Fruit fly (Drosophila melanogaster) whole organism, embryonic: ENCODE results near the gene Sidpn.
A peak's percentile ranks its signal among the peaks of the same experiment; 100 is the strongest.

Experiments used
- Adf1 ChIP-seq: fragments of 200-800 bp; sonication (Bioruptor generic); IDR thresholded peaks from 2 replicates; pipeline ENCODE4 v1.3.6; 2022; ENCODE audit warnings: missing biosample characterization, missing genetic modification characterization
- CG11696 ChIP-seq: fragments of 200-800 bp; sonication (Bioruptor generic); IDR thresholded peaks from 2 replicates; pipeline ENCODE4 v1.3.6; 2022; ENCODE audit warnings: missing biosample characterization, missing genetic modification characterization
- CG12155 ChIP-seq: fragments of 200-800 bp; sonication (Bioruptor generic); optimal IDR thresholded peaks from 3 replicates; lab custom pipeline; 2016; ENCODE audit warnings: missing biosample characterization, missing genetic modification characterization
- CG12236 ChIP-seq: fragments of 200-800 bp; sonication (Bioruptor generic); optimal IDR thresholded peaks from 2 replicates; lab custom pipeline; 2016; ENCODE audit warnings: missing biosample characterization, missing genetic modification characterization
- CG13296 ChIP-seq: fragments of 200-800 bp; sonication (Bioruptor generic); optimal IDR thresholded peaks from 3 replicates; lab custom pipeline; 2018; ENCODE audit warnings: missing biosample characterization, mild to moderate bottlenecking, missing genetic modification characterization
- CG13624 ChIP-seq: fragments of 200-800 bp; sonication (Bioruptor generic); optimal IDR thresholded peaks from 2 replicates; lab custom pipeline; 2016; ENCODE audit warnings: missing biosample characterization, missing genetic modification characterization
- CG16779 ChIP-seq: fragments of 200-800 bp; sonication (Bioruptor generic); IDR thresholded peaks from 2 replicates; pipeline ENCODE4 v1.3.6; 2022; ENCODE audit warnings: missing biosample characterization, missing genetic modification characterization
- CG1832 ChIP-seq: fragments of 200-800 bp; sonication (Bioruptor generic); optimal IDR thresholded peaks from 2 replicates; lab custom pipeline; 2017; ENCODE audit warnings: missing biosample characterization, mild to moderate bottlenecking, missing genetic modification characterization, inconsistent platforms
- CG18764 ChIP-seq: fragments of 200-800 bp; sonication (Bioruptor generic); optimal IDR thresholded peaks from 3 replicates; lab custom pipeline; 2016; ENCODE audit warnings: missing biosample characterization, missing genetic modification characterization
- CG32772 ChIP-seq: fragments of 200-800 bp; sonication (Bioruptor generic); IDR thresholded peaks from 2 replicates; pipeline ENCODE4 v1.3.6; 2022; ENCODE audit warnings: missing biosample characterization, missing genetic modification characterization
- CG3281 ChIP-seq: fragments of 200-800 bp; sonication (Bioruptor generic); optimal IDR thresholded peaks from 3 replicates; lab custom pipeline; 2017; ENCODE audit warnings: missing biosample characterization, mild to moderate bottlenecking, missing genetic modification characterization
- CG42726 ChIP-seq: fragments of 200-800 bp; sonication (Bioruptor generic); IDR thresholded peaks from 2 replicates; pipeline ENCODE4 v1.3.6; 2022; ENCODE audit warnings: missing biosample characterization, missing genetic modification characterization; ENCODE audit not compliant: partially characterized antibody
- CG4404 ChIP-seq: fragments of 200-800 bp; sonication (Bioruptor generic); IDR thresholded peaks from 2 replicates; pipeline ENCODE4 v1.3.6; 2022; ENCODE audit warnings: missing biosample characterization, missing genetic modification characterization
- CG6272 ChIP-seq: fragments of 200-800 bp; sonication (Bioruptor generic); IDR thresholded peaks from 2 replicates; pipeline ENCODE4 v1.3.6; 2022; ENCODE audit warnings: missing biosample characterization, missing genetic modification characterization
- D ChIP-seq, 2 experiments: fragments of 200-800 bp in 1 of 2; fragments of >200 bp in 1 of 2; sonication (Bioruptor generic) in 1 of 2; optimal IDR thresholded peaks; 2 replicates in 1 of 2; 3 replicates in 1 of 2; lab custom pipeline; 2017; ENCODE audit warnings: mild to moderate bottlenecking in 1 of 2, missing biosample characterization in 1 of 2, missing genetic modification characterization in 1 of 2, missing genetic modification reagents in 1 of 2
- D19A ChIP-seq: fragments of 200-800 bp; optimal IDR thresholded peaks from 3 replicates; lab custom pipeline; 2019; ENCODE audit warnings: missing biosample characterization, mild to moderate bottlenecking, missing genetic modification characterization, moderate library complexity
- D19B ChIP-seq: fragments of 200-800 bp; sonication (Bioruptor generic); optimal IDR thresholded peaks from 2 replicates; lab custom pipeline; 2017; ENCODE audit warnings: missing biosample characterization, mild to moderate bottlenecking, missing genetic modification characterization
- Hmx ChIP-seq: fragments of 200-800 bp; sonication (Bioruptor generic); optimal IDR thresholded peaks from 2 replicates; lab custom pipeline; 2016; ENCODE audit warnings: missing biosample characterization, missing genetic modification characterization
- Hr3 ChIP-seq: fragments of 200-800 bp; sonication (Bioruptor generic); optimal IDR thresholded peaks from 3 replicates; lab custom pipeline; 2016; ENCODE audit warnings: missing biosample characterization, missing genetic modification characterization
- Lim3 ChIP-seq: fragments of 200-800 bp; sonication (Bioruptor generic); IDR thresholded peaks from 2 replicates; pipeline ENCODE4 v1.3.6; 2022; ENCODE audit warnings: missing biosample characterization, missing genetic modification characterization
- Myb ChIP-seq: fragments of 200-800 bp; sonication (Bioruptor generic); optimal IDR thresholded peaks from 2 replicates; lab custom pipeline; 2016; ENCODE audit warnings: missing biosample characterization, missing genetic modification characterization
- Pdp1 ChIP-seq, 2 experiments: fragments of 200-800 bp; sonication (Bioruptor generic); optimal IDR thresholded peaks; 3 replicates each; lab custom pipeline; 2016; ENCODE audit warnings: missing biosample characterization in 2 of 2, missing genetic modification characterization in 2 of 2, mild to moderate bottlenecking in 1 of 2, moderate library complexity in 1 of 2
- ase ChIP-seq: fragments of 200-800 bp; sonication (Bioruptor generic); IDR thresholded peaks from 3 replicates; pipeline ENCODE4 v1.3.6; 2022; ENCODE audit warnings: missing biosample characterization, missing genetic modification characterization
- ato ChIP-seq: fragments of 200-800 bp; sonication (Bioruptor generic); IDR thresholded peaks from 2 replicates; pipeline ENCODE4 v1.3.6; 2022; ENCODE audit warnings: missing biosample characterization, missing genetic modification characterization; ENCODE audit not compliant: partially characterized antibody
- da ChIP-seq: fragments of 200-800 bp; sonication (Bioruptor generic); optimal IDR thresholded peaks from 2 replicates; lab custom pipeline; 2016; ENCODE audit warnings: missing biosample characterization, missing genetic modification characterization
- esg ChIP-seq: fragments of 200-800 bp; sonication (Bioruptor generic); conservative IDR thresholded peaks from 2 replicates; pipeline ENCODE4 v1.3.6; 2022; ENCODE audit warnings: missing biosample characterization, missing genetic modification characterization
- fd64A ChIP-seq: fragments of 200-800 bp; sonication (Bioruptor generic); optimal IDR thresholded peaks from 3 replicates; lab custom pipeline; 2018; ENCODE audit warnings: missing biosample characterization, mild to moderate bottlenecking, missing genetic modification characterization
- gsb ChIP-seq: fragments of 200-800 bp; sonication (Bioruptor generic); IDR thresholded peaks from 2 replicates; pipeline ENCODE4 v1.3.6; 2022; ENCODE audit warnings: missing biosample characterization, missing genetic modification characterization
- ken ChIP-seq: fragments of 200-800 bp; sonication (Bioruptor generic); IDR thresholded peaks from 3 replicates; pipeline ENCODE4 v1.3.6; 2022; ENCODE audit warnings: missing biosample characterization, missing genetic modification characterization
- klu ChIP-seq: fragments of 200-800 bp; sonication (Bioruptor generic); IDR thresholded peaks from 2 replicates; pipeline ENCODE4 v1.3.6; 2022; ENCODE audit warnings: missing biosample characterization, missing genetic modification characterization
- lola ChIP-seq, 3 experiments: fragments of >200 bp in 2 of 3; fragments of 200-800 bp in 1 of 3; sonication (Bioruptor generic) in 1 of 3; optimal IDR thresholded peaks; 2 replicates each; lab custom pipeline; 2017 to 2019; ENCODE audit warnings: missing biosample characterization in 3 of 3, missing genetic modification characterization in 3 of 3, mild to moderate bottlenecking in 1 of 3, moderate library complexity in 1 of 3
- p53 ChIP-seq: fragments of 200-800 bp; sonication (Bioruptor generic); optimal IDR thresholded peaks from 2 replicates; lab custom pipeline; 2016; ENCODE audit warnings: missing biosample characterization, missing genetic modification characterization
- pb ChIP-seq: fragments of 200-800 bp; sonication (Bioruptor generic); optimal IDR thresholded peaks from 3 replicates; lab custom pipeline; 2016; ENCODE audit warnings: missing biosample characterization, missing genetic modification characterization
- prd ChIP-seq, 3 experiments: fragments of >200 bp in 2 of 3; fragments of 200-800 bp in 1 of 3; sonication (Bioruptor generic) in 1 of 3; optimal IDR thresholded peaks in 2 of 3; IDR thresholded peaks in 1 of 3; 2 replicates in 2 of 3; 3 replicates in 1 of 3; pipeline versions ENCODE4 v1.3.6 to Lab custom; 2017 to 2022; ENCODE audit warnings: missing biosample characterization in 1 of 3, missing genetic modification characterization in 1 of 3
- sc ChIP-seq, 3 experiments: fragments of >200 bp in 2 of 3; fragments of 200-800 bp in 1 of 3; sonication (Bioruptor generic) in 1 of 3; optimal IDR thresholded peaks; 2 replicates in 2 of 3; 3 replicates in 1 of 3; lab custom pipeline; 2017; ENCODE audit warnings: mild to moderate bottlenecking in 1 of 3, missing biosample characterization in 1 of 3, missing genetic modification characterization in 1 of 3, missing genetic modification reagents in 1 of 3
- seq ChIP-seq: fragments of 200-800 bp; sonication (Bioruptor generic); IDR thresholded peaks from 2 replicates; pipeline ENCODE4 v1.3.6; 2022; ENCODE audit warnings: missing biosample characterization, missing genetic modification characterization
- wor ChIP-seq: fragments of 200-800 bp; sonication (Bioruptor generic); IDR thresholded peaks from 2 replicates; pipeline ENCODE4 v1.3.6; 2022; ENCODE audit warnings: missing biosample characterization, missing genetic modification characterization
- yki ChIP-seq: fragments of >200 bp; optimal IDR thresholded peaks from 3 replicates; lab custom pipeline; 2018
- zf30C ChIP-seq: fragments of 200-800 bp; sonication (Bioruptor generic); optimal IDR thresholded peaks from 3 replicates; lab custom pipeline; 2018; ENCODE audit warnings: missing biosample characterization, mild to moderate bottlenecking, missing genetic modification characterization

Gene Sidpn

DNA sequence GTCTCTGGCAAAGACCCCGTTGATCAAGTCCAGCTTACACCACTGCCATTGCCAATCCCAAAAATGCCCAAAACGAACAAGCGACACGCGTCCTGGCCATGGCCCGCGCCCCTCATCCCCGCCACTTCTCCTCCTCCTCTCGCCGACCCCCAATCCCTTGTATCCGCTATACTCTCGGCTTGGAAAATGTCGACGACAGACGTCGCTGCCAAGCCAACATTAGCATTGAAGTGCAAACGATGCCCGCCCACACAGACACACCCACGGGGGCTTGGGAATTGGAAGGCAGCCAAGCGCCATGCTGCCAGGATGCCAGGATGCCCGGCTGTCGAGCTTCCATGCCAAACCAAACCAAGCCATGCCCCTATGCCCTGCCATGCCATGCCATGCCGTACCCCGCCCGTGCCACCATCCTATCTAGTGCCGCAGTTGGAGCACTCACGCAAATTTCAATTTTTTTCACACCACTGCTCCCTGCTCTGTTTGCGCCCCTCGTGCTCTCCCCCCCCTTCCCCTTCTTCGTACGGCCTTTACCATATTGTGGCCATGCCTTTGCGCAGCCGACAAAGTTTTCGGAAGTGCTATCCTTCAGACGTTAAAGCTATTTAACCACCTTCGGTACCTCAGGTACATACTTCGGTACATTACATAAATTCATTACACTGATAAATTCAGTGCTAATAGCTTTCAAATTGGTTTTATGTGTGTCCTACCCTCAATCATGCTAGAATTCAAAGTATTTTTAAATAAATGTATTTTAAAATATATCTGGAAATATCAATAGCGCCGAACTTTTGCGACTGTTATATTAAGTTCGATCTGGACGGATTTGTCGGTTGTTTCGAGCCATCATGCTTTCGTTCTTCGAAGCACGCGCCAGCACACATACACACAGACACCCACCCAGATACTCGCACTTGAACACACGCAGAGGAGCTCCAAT is 6.0 kb upstream of the Sidpn start (continued):
- TF ChIP-seq D19B (peak; percentile 52), D (optimal IDR thresholded peaks at IDR 0.05; lab: Kevin White, UChicago) (no peak), D (GFP tag; optimal IDR thresholded peaks at IDR 0.05; lab: Kevin White, UChicago) (peak; percentile 68), ase (no peak), p53 (GFP tag; lab: Kevin White, UChicago) (no peak), Hr3 (GFP tag; lab: Kevin White, UChicago) (peak; percentile 68), klu (GFP tag; lab: Robert Waterston, UW) (peak; percentile 66; the same call in 1 of the 2 replicates), pb (GFP tag; lab: Kevin White, UChicago) (no peak), prd (optimal IDR thresholded peaks at IDR 0.05; lab: Kevin White, UChicago) (no peak), prd (GFP tag; IDR thresholded peaks at IDR 0.05; lab: Robert Waterston, UW) (peak; percentile 48; the same call in 2 of the 3 replicates), CG13624 (peak; percentile 4), CG4404 (no peak), CG42726 (GFP tag; lab: Robert Waterston, UW) (no peak), fd64A (GFP tag; lab: Kevin White, UChicago) (peak; percentile 40), Hmx (no peak), CG11696 (GFP tag; lab: Robert Waterston, UW) (no peak), yki (lab: Kevin White, UChicago) (no peak), Lim3 (GFP tag; lab: Robert Waterston, UW) (no peak), zf30C (no peak), CG1832 (no peak), wor (GFP tag; lab: Robert Waterston, UW) (peak; percentile 69), CG12236 (GFP tag; lab: Kevin White, UChicago) (no peak), CG3281 (GFP tag; lab: Kevin White, UChicago) (peak; percentile 73), esg (GFP tag; lab: Robert Waterston, UW) (peak; percentile 74), D19A (peak; percentile 82), Myb (GFP tag; lab: Kevin White, UChicago) (peak; percentile 24), CG13296 (GFP tag; lab: Kevin White, UChicago) (peak; percentile 80), CG32772 (GFP tag; lab: Robert Waterston, UW) (no peak), ato (GFP tag; lab: Robert Waterston, UW) (no peak), CG12155 (GFP tag; lab: Kevin White, UChicago) (peak; percentile 59), Adf1 (GFP tag; lab: Robert Waterston, UW) (peak; percentile 44; the same call in 1 of the 2 replicates), CG6272 (no peak), gsb (0 out of 2 replicates have a peak, but pooled peaks have one; percentile 35), ken (GFP tag; lab: Robert Waterston, UW) (peak; percentile 68; the same call in 1 of the 3 replicates), lola (GFP tag; optimal IDR thresholded peaks at IDR 0.05; lab: Kevin White, UChicago) (peak in 1 of 3 experiments; percentile 76), CG16779 (GFP tag; lab: Robert Waterston, UW) (no peak), da (GFP tag; lab: Kevin White, UChicago) (no peak), sc (optimal IDR thresholded peaks at IDR 0.05; lab: Kevin White, UChicago) (no peak), sc (GFP tag; optimal IDR thresholded peaks at IDR 0.05; lab: Kevin White, UChicago) (peak; percentile 80), CG18764 (GFP tag; lab: Kevin White, UChicago) (peak; percentile 34)

dm6 chr2L:19022221-19022516 is 5.3 kb upstream of the Sidpn start, which contains the start of gene CG15172:
Gene CG15172, plus strand, starts transcription at chr2L:19022417.
- TF ChIP-seq seq (no peak), Pdp1 (GFP tag; optimal IDR thresholded peaks at IDR 0.05; lab: Kevin White, UChicago) (peak in 1 of 2 experiments; percentile 78)
